Fruit fly (Drosophila melanogaster) whole organism, embryonic: ENCODE measurements around the gene Syt1.

Experiments
- Bdp1 ChIP-seq: fragments of 200-800 bp; sonication (Bioruptor generic); optimal IDR thresholded peaks from 3 replicates; lab custom pipeline; 2016; ENCODE audit warnings: missing biosample characterization, missing genetic modification characterization
- C15 ChIP-seq: fragments of 200-800 bp; sonication (Bioruptor generic); IDR thresholded peaks from 3 replicates; pipeline ENCODE4 v1.3.6; 2022; ENCODE audit warnings: missing biosample characterization, missing genetic modification characterization
- CG12219 ChIP-seq: fragments of 200-800 bp; sonication (Bioruptor generic); optimal IDR thresholded peaks from 3 replicates; lab custom pipeline; 2018; ENCODE audit warnings: missing biosample characterization, mild to moderate bottlenecking, missing genetic modification characterization
- CG13894 ChIP-seq: fragments of 200-800 bp; sonication (Bioruptor generic); optimal IDR thresholded peaks from 3 replicates; lab custom pipeline; 2018; ENCODE audit warnings: missing biosample characterization, mild to moderate bottlenecking, missing genetic modification characterization, moderate library complexity
- CG14014 ChIP-seq: fragments of 200-800 bp; sonication (Bioruptor generic); IDR thresholded peaks from 2 replicates; pipeline ENCODE4 v1.3.6; 2022; ENCODE audit warnings: missing biosample characterization, missing genetic modification characterization
- CG14710 ChIP-seq: fragments of 200-800 bp; sonication (Bioruptor generic); optimal IDR thresholded peaks from 3 replicates; lab custom pipeline; 2019; ENCODE audit warnings: missing biosample characterization, mild to moderate bottlenecking, missing genetic modification characterization, moderate library complexity
- CG1647 ChIP-seq: fragments of 200-800 bp; sonication (Bioruptor generic); optimal IDR thresholded peaks from 3 replicates; lab custom pipeline; 2016; ENCODE audit warnings: missing biosample characterization, missing genetic modification characterization
- CG31365 ChIP-seq: fragments of 200-800 bp; sonication (Bioruptor generic); optimal IDR thresholded peaks from 2 replicates; lab custom pipeline; 2018; ENCODE audit warnings: missing biosample characterization, mild to moderate bottlenecking, missing genetic modification characterization
- CG34224 ChIP-seq: fragments of 200-800 bp; sonication (Bioruptor generic); IDR thresholded peaks from 3 replicates; pipeline ENCODE4 v1.3.6; 2022; ENCODE audit warnings: missing biosample characterization, missing genetic modification characterization; ENCODE audit not compliant: partially characterized antibody
- CG34376 ChIP-seq: fragments of 200-800 bp; sonication (Bioruptor generic); optimal IDR thresholded peaks from 2 replicates; lab custom pipeline; 2018; ENCODE audit warnings: missing biosample characterization, mild to moderate bottlenecking, missing genetic modification characterization
- CG6854 ChIP-seq: fragments of 200-800 bp; sonication (Bioruptor generic); optimal IDR thresholded peaks from 3 replicates; lab custom pipeline; 2017; ENCODE audit warnings: missing biosample characterization, mild to moderate bottlenecking, missing genetic modification characterization
- CG8290 ChIP-seq, 3 experiments: fragments of 200-800 bp; sonication (Bioruptor generic); optimal IDR thresholded peaks; 2 replicates each; lab custom pipeline; 2016 to 2019; ENCODE audit warnings: missing biosample characterization in 3 of 3, missing genetic modification characterization in 3 of 3, mild to moderate bottlenecking in 2 of 3, moderate library complexity in 1 of 3
- Camta ChIP-seq: fragments of 200-800 bp; sonication (Bioruptor generic); optimal IDR thresholded peaks from 2 replicates; lab custom pipeline; 2016; ENCODE audit warnings: missing biosample characterization, missing genetic modification characterization
- CkIIα-i1 ChIP-seq: fragments of 200-800 bp; sonication (Bioruptor generic); IDR thresholded peaks from 2 replicates; pipeline ENCODE4 v1.3.6; 2022; ENCODE audit warnings: missing biosample characterization, missing genetic modification characterization
- Dip3 ChIP-seq: fragments of 200-800 bp; sonication (Bioruptor generic); optimal IDR thresholded peaks from 3 replicates; lab custom pipeline; 2016; ENCODE audit warnings: missing biosample characterization, missing genetic modification characterization
- Dll ChIP-seq: fragments of 200-800 bp; sonication (Bioruptor generic); IDR thresholded peaks from 4 replicates; pipeline ENCODE4 v1.3.6; 2022; ENCODE audit warnings: missing biosample characterization, missing genetic modification characterization; ENCODE audit not compliant: partially characterized antibody
- Doc2 ChIP-seq: fragments of 200-800 bp; sonication (Bioruptor generic); IDR thresholded peaks from 2 replicates; pipeline ENCODE4 v1.3.6; 2022; ENCODE audit warnings: missing biosample characterization, missing genetic modification characterization
- Doc3 ChIP-seq: fragments of 200-800 bp; sonication (Bioruptor generic); IDR thresholded peaks from 3 replicates; pipeline ENCODE4 v1.3.6; 2022; ENCODE audit warnings: missing biosample characterization, missing genetic modification characterization; ENCODE audit not compliant: partially characterized antibody
- E2f2 ChIP-seq: fragments of 200-800 bp; sonication (Bioruptor generic); IDR thresholded peaks from 2 replicates; pipeline ENCODE4 v1.3.6; 2022; ENCODE audit warnings: missing biosample characterization, missing genetic modification characterization
- Eip74EF ChIP-seq, 2 experiments: fragments of 200-800 bp in 1 of 2; fragments of >200 bp in 1 of 2; sonication (Bioruptor generic) in 1 of 2; optimal IDR thresholded peaks; 2 replicates each; lab custom pipeline; 2017 to 2019; ENCODE audit warnings: missing biosample characterization in 2 of 2, missing genetic modification characterization in 2 of 2, mild to moderate bottlenecking in 1 of 2, moderate library complexity in 1 of 2
- HHEX ChIP-seq: fragments of 200-800 bp; sonication (Bioruptor generic); optimal IDR thresholded peaks from 3 replicates; lab custom pipeline; 2017; ENCODE audit warnings: missing biosample characterization, mild to moderate bottlenecking, missing genetic modification characterization, missing genetic modification reagents
- Hr78 ChIP-seq, 2 experiments: fragments of 200-800 bp in 1 of 2; fragments of >200 bp in 1 of 2; sonication (Bioruptor generic) in 1 of 2; optimal IDR thresholded peaks; 2 replicates each; lab custom pipeline; 2017 to 2019; ENCODE audit warnings: missing biosample characterization in 2 of 2, missing genetic modification characterization in 2 of 2, mild to moderate bottlenecking in 1 of 2, moderate library complexity in 1 of 2
- Max ChIP-seq: fragments of 200-800 bp; sonication (Bioruptor generic); optimal IDR thresholded peaks from 2 replicates; lab custom pipeline; 2016; ENCODE audit warnings: missing biosample characterization, mild to moderate bottlenecking, missing genetic modification characterization
- Mes4 ChIP-seq: fragments of 200-800 bp; sonication (Bioruptor generic); optimal IDR thresholded peaks from 2 replicates; lab custom pipeline; 2016; ENCODE audit warnings: missing biosample characterization, missing genetic modification characterization
- Sox102F ChIP-seq: fragments of 200-800 bp; sonication (Bioruptor generic); optimal IDR thresholded peaks from 2 replicates; lab custom pipeline; 2018; ENCODE audit warnings: missing biosample characterization, mild to moderate bottlenecking, missing genetic modification characterization, moderate library complexity
- Trl ChIP-seq, 3 experiments: fragments of >200 bp in 2 of 3; fragments of 200-800 bp in 1 of 3; sonication (Bioruptor generic) in 1 of 3; optimal IDR thresholded peaks; 2 replicates in 1 of 3; 3 replicates in 2 of 3; lab custom pipeline; 2016 to 2017; ENCODE audit warnings: missing biosample characterization in 1 of 3, missing genetic modification characterization in 1 of 3
- danr ChIP-seq: fragments of 200-800 bp; sonication (Bioruptor generic); IDR thresholded peaks from 2 replicates; pipeline ENCODE4 v1.3.6; 2022; ENCODE audit warnings: missing biosample characterization, missing genetic modification characterization
- dati ChIP-seq: fragments of 200-800 bp; sonication (Bioruptor generic); IDR thresholded peaks from 2 replicates; pipeline ENCODE4 v1.3.6; 2022; ENCODE audit warnings: missing biosample characterization, missing genetic modification characterization
- fu2 ChIP-seq: fragments of 200-800 bp; sonication (Bioruptor generic); optimal IDR thresholded peaks from 2 replicates; lab custom pipeline; 2016; ENCODE audit warnings: missing biosample characterization, missing genetic modification characterization
- gsb-n ChIP-seq: fragments of 200-800 bp; sonication (Bioruptor generic); optimal IDR thresholded peaks from 3 replicates; lab custom pipeline; 2018; ENCODE audit warnings: missing biosample characterization, mild to moderate bottlenecking, missing genetic modification characterization
- hth ChIP-seq: fragments of >200 bp; optimal IDR thresholded peaks from 2 replicates; lab custom pipeline; 2017; ENCODE audit warnings: inconsistent platforms
- mam ChIP-seq: fragments of 200-800 bp; sonication (Bioruptor generic); optimal IDR thresholded peaks from 3 replicates; lab custom pipeline; 2016; ENCODE audit warnings: missing biosample characterization, missing genetic modification characterization
- nom ChIP-seq: fragments of 200-800 bp; sonication (Bioruptor generic); optimal IDR thresholded peaks from 2 replicates; lab custom pipeline; 2017; ENCODE audit warnings: missing biosample characterization, missing genetic modification characterization, mild to moderate bottlenecking, moderate library complexity, missing genetic modification reagents
- pnt ChIP-seq: fragments of 200-800 bp; sonication (Bioruptor generic); optimal IDR thresholded peaks from 3 replicates; lab custom pipeline; 2016; ENCODE audit warnings: missing biosample characterization, missing genetic modification characterization
- repo ChIP-seq: fragments of 200-800 bp; sonication (Bioruptor generic); optimal IDR thresholded peaks from 2 replicates; lab custom pipeline; 2016; ENCODE audit warnings: missing biosample characterization, missing genetic modification characterization
- sc ChIP-seq, 3 experiments: fragments of >200 bp in 2 of 3; fragments of 200-800 bp in 1 of 3; sonication (Bioruptor generic) in 1 of 3; optimal IDR thresholded peaks; 2 replicates in 2 of 3; 3 replicates in 1 of 3; lab custom pipeline; 2017; ENCODE audit warnings: mild to moderate bottlenecking in 1 of 3, missing biosample characterization in 1 of 3, missing genetic modification characterization in 1 of 3, missing genetic modification reagents in 1 of 3
- sd ChIP-seq: fragments of 200-800 bp; sonication (Bioruptor generic); optimal IDR thresholded peaks from 3 replicates; lab custom pipeline; 2018; ENCODE audit warnings: missing biosample characterization, mild to moderate bottlenecking, missing genetic modification characterization, moderate library complexity
- sens-2 ChIP-seq: fragments of 200-800 bp; sonication (Bioruptor generic); IDR thresholded peaks from 2 replicates; pipeline ENCODE4 v1.3.6; 2022; ENCODE audit warnings: missing biosample characterization, missing genetic modification characterization
- seq ChIP-seq: fragments of 200-800 bp; sonication (Bioruptor generic); IDR thresholded peaks from 2 replicates; pipeline ENCODE4 v1.3.6; 2022; ENCODE audit warnings: missing biosample characterization, missing genetic modification characterization
- sob ChIP-seq: fragments of 200-800 bp; sonication (Bioruptor generic); IDR thresholded peaks from 2 replicates; pipeline ENCODE4 v1.3.6; 2022; ENCODE audit warnings: missing biosample characterization, missing genetic modification characterization
- stwl ChIP-seq: fragments of 200-800 bp; sonication (Bioruptor generic); optimal IDR thresholded peaks from 3 replicates; lab custom pipeline; 2018; ENCODE audit warnings: missing biosample characterization, mild to moderate bottlenecking, missing genetic modification characterization, moderate library complexity
- tin ChIP-seq: fragments of 200-800 bp; sonication (Bioruptor generic); optimal IDR thresholded peaks from 3 replicates; lab custom pipeline; 2016; ENCODE audit warnings: missing biosample characterization, missing genetic modification characterization
- wdn ChIP-seq: fragments of 200-800 bp; sonication (Bioruptor generic); IDR thresholded peaks from 2 replicates; pipeline ENCODE4 v1.3.6; 2022; ENCODE audit warnings: missing biosample characterization, missing genetic modification characterization
- wor ChIP-seq: fragments of 200-800 bp; sonication (Bioruptor generic); IDR thresholded peaks from 2 replicates; pipeline ENCODE4 v1.3.6; 2022; ENCODE audit warnings: missing biosample characterization, missing genetic modification characterization

Gene Syt1

DNA sequence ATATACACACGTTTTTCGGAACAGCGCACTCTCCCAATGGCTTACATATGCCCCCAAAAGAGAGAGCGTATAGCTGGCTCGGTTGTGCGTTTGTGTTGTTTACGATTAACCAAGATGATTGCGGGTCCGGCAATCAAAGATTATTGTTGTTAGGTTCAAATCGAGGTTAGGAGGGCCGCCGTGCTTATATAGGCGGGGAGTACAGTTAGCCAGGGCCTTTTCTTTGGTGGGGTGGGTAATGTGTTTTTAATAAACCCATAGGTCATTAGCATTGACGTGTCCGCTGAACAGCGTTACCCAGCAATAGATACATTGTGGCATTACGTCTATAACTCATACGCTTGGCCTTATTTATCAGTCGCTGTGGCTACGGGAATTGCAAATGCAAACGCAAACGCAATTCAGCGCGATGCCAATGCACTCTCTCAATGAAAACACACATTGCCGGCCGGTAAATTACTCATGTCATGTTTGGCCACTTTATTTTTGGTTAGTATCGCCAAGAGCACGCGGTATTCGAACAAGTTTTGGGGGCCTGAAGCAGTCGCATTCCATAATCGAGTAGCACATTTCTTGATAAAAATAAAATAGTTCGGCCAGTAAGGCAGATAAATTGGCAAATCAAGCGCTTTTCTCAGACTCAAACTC lies 45.9 kb downstream of the Syt1 start (continued):
- TF ChIP-seq Trl (optimal IDR thresholded peaks at IDR 0.05; lab: Kevin White, UChicago): peak in 1 of 2 experiments; percentile 45
- no peak for TF ChIP-seq Trl (GFP tag; optimal IDR thresholded peaks at IDR 0.05; lab: Kevin White, UChicago)
- no peak for TF ChIP-seq tin (GFP tag; lab: Kevin White, UChicago)
- TF ChIP-seq Hr78 (GFP tag; optimal IDR thresholded peaks at IDR 0.05; lab: Kevin White, UChicago): peak in 1 of 2 experiments; percentile 25

DNA sequence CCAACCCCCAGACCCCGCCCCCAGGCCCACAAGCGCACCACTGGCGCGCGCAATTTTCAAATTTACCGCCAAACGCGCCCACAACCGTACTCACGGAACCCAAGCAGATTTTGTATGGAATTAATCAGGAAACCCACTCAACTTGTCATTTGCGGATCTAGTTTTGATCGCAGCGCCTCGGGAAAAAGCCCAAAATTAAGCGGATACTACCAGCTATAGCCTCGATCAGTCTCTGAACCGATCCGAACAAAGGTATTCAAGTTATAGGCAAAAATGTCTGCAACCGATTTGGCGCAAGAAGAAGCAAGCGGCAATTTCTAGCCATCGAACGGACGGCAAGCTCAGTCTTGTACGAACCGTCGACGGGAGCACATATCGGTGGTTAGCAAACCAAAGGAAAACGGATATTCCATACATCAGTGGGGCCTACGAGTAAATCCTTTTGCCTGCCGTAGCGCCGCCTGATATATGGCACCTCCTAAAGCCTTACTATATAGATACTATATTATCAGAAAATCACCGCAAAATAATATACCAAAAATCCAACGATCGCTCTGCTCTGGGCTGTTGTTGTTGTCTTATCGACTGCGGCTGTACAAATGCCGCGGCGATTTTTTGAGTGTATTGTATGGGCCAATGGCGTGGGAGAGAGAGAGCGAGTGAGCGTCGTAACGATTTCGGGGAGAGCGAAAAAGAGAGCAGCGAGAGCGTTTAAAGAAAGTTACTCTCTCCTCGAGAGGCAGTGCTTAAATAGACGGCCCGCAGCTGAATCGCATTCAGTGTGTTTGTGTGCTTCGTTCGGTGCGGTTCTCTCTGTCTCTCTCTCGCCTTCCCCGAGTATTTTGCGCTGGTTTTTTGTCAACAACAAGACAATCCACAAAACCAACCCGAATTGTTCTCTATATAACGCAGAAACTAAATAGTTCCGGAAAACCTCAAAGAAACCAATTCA lies 47.0 kb downstream of the Syt1 start, which contains the start of gene Pgk:
Pgk (minus strand) TSS at position 609 of the 952 bp plus-strand sequence.
- no peak for TF ChIP-seq Doc3 (GFP tag; lab: Robert Waterston, UW)
- peak; percentile 28 for TF ChIP-seq Bdp1 (GFP tag; lab: Kevin White, UChicago)
- peak; percentile 44 for TF ChIP-seq CG12219
- no peak for TF ChIP-seq C15 (GFP tag; lab: Robert Waterston, UW)
- no peak for TF ChIP-seq wdn (GFP tag; lab: Robert Waterston, UW)
- TF ChIP-seq CG34376 (GFP tag; lab: Kevin White, UChicago): peak; percentile 94
- peak; percentile 33 for TF ChIP-seq Dip3 (GFP tag; lab: Kevin White, UChicago)
- no peak for TF ChIP-seq CkIIα-i1
- no peak for TF ChIP-seq repo (GFP tag; lab: Kevin White, UChicago)
- no peak for TF ChIP-seq CG1647
- peak; percentile 55 for TF ChIP-seq HHEX (GFP tag; lab: Kevin White, UChicago)
- no peak for TF ChIP-seq Doc2
- TF ChIP-seq mam: no peak
- TF ChIP-seq E2f2 (GFP tag; lab: Robert Waterston, UW): no peak
- no peak for TF ChIP-seq fu2
- no peak for TF ChIP-seq pnt (GFP tag; lab: Kevin White, UChicago)
- TF ChIP-seq CG34224: no peak
- TF ChIP-seq CG8290 (GFP tag; optimal IDR thresholded peaks at IDR 0.05; lab: Kevin White, UChicago): peak; percentile 16
- peak in 1 of 2 experiments; percentile 57 for TF ChIP-seq CG8290 (tag; optimal IDR thresholded peaks at IDR 0.05; lab: Kevin White, UChicago)
- TF ChIP-seq wor (GFP tag; lab: Robert Waterston, UW): no peak
- no peak for TF ChIP-seq hth (lab: Kevin White, UChicago)
- TF ChIP-seq gsb-n: peak; percentile 32
- TF ChIP-seq CG31365 (tag; lab: Kevin White, UChicago): peak; percentile 58
- no peak for TF ChIP-seq CG14014 (GFP tag; lab: Robert Waterston, UW)
- no peak for TF ChIP-seq danr (GFP tag; lab: Robert Waterston, UW)
- peak; percentile 28 for TF ChIP-seq Camta
- TF ChIP-seq sens-2 (GFP tag; lab: Robert Waterston, UW): no peak
- peak; percentile 80 for TF ChIP-seq CG6854 (GFP tag; lab: Kevin White, UChicago)
- TF ChIP-seq seq (GFP tag; lab: Robert Waterston, UW): no peak
- TF ChIP-seq Dll (GFP tag; lab: Robert Waterston, UW): no peak
- TF ChIP-seq nom (GFP tag; lab: Kevin White, UChicago): peak; percentile 92
- peak; percentile 25 for TF ChIP-seq CG14710 (tag; lab: Kevin White, UChicago)
- peak; percentile 92 for TF ChIP-seq CG13894 (tag; lab: Kevin White, UChicago)
- peak; percentile 17 to 88 for TF ChIP-seq Eip74EF (GFP tag; optimal IDR thresholded peaks at IDR 0.05; lab: Kevin White, UChicago)
- TF ChIP-seq Sox102F (GFP tag; lab: Kevin White, UChicago): peak; percentile 49
- TF ChIP-seq sob (GFP tag; lab: Robert Waterston, UW): no peak
- no peak for TF ChIP-seq stwl (tag; lab: Kevin White, UChicago)
- TF ChIP-seq Mes4 (GFP tag; lab: Kevin White, UChicago): peak; percentile 50
- TF ChIP-seq dati (GFP tag; lab: Robert Waterston, UW): no peak
- TF ChIP-seq sd (tag; lab: Kevin White, UChicago): peak; percentile 31
- no peak for TF ChIP-seq sc (optimal IDR thresholded peaks at IDR 0.05; lab: Kevin White, UChicago)
- TF ChIP-seq sc (GFP tag; optimal IDR thresholded peaks at IDR 0.05; lab: Kevin White, UChicago): peak; percentile 33
- no peak for TF ChIP-seq Max (GFP tag; lab: Kevin White, UChicago)
